Worm (Caenorhabditis elegans) whole organism, L1 larva: ENCODE results near the gene Y69A2AR.18.

Source experiments
- C34B4.2 ChIP-seq: sonication (generic microtip); optimal IDR thresholded peaks from 2 replicates; lab custom pipeline; 2017; ENCODE audit warnings: mild to moderate bottlenecking, missing genetic modification characterization, missing compliant biosample characterization
- Y116A8C.19 ChIP-seq: sonication (generic microtip); optimal IDR thresholded peaks from 2 replicates; lab custom pipeline; 2016; ENCODE audit warnings: missing compliant biosample characterization, missing genetic modification characterization, borderline replicate concordance
- alr-1 ChIP-seq: fragments of 200-800 bp; sonication (Bioruptor generic); optimal IDR thresholded peaks from 2 replicates; lab custom pipeline; 2018; ENCODE audit warnings: borderline replicate concordance, mild to moderate bottlenecking, missing genetic modification characterization, missing compliant biosample characterization
- ceh-63 ChIP-seq: fragments of 200-800 bp; sonication (Bioruptor generic); optimal IDR thresholded peaks from 2 replicates; lab custom pipeline; 2018; ENCODE audit warnings: mild to moderate bottlenecking, missing genetic modification characterization, missing compliant biosample characterization
- ceh-82 ChIP-seq, 3 experiments: fragments of 150-350 bp in 1 of 3; sonication (generic microtip) in 2 of 3; optimal IDR thresholded peaks; 2 replicates each; lab custom pipeline; 2014 to 2017; ENCODE audit warnings: missing biosample characterization in 3 of 3, missing genetic modification characterization in 3 of 3
- ceh-88 ChIP-seq: fragments of 200-800 bp; sonication (Bioruptor generic); IDR thresholded peaks from 2 replicates; pipeline ENCODE4 v1.3.6; 2022; ENCODE audit warnings: missing genetic modification characterization, missing compliant biosample characterization
- dpl-1 ChIP-seq, 3 experiments: fragments of 150-350 bp in 2 of 3; sonication (generic microtip) in 1 of 3; optimal IDR thresholded peaks; 2 replicates each; lab custom pipeline; 2014 to 2017; ENCODE audit warnings: missing biosample characterization in 3 of 3, missing genetic modification characterization in 3 of 3, missing genetic modification reagents in 3 of 3
- dsc-1 ChIP-seq: sonication (generic microtip); optimal IDR thresholded peaks from 2 replicates; lab custom pipeline; 2016; ENCODE audit warnings: mild to moderate bottlenecking, missing genetic modification characterization, missing compliant biosample characterization
- elt-2 ChIP-seq: sonication (generic microtip); optimal IDR thresholded peaks from 2 replicates; lab custom pipeline; 2016; ENCODE audit warnings: missing genetic modification characterization, mild to moderate bottlenecking, inconsistent platforms, missing compliant biosample characterization, missing genetic modification reagents
- ets-5 ChIP-seq: fragments of 200-800 bp; sonication (Bioruptor generic); IDR thresholded peaks from 2 replicates; pipeline ENCODE4 v1.3.6; 2022; ENCODE audit warnings: missing genetic modification characterization, missing compliant biosample characterization
- fkh-10 ChIP-seq: sonication (generic microtip); optimal IDR thresholded peaks from 2 replicates; lab custom pipeline; 2017; ENCODE audit warnings: missing biosample characterization, missing genetic modification reagents, missing genetic modification characterization
- fkh-4 ChIP-seq: sonication (generic microtip); optimal IDR thresholded peaks from 2 replicates; lab custom pipeline; 2016; ENCODE audit warnings: missing compliant biosample characterization, missing genetic modification characterization, borderline replicate concordance
- fkh-8 ChIP-seq: sonication (generic microtip); optimal IDR thresholded peaks from 2 replicates; lab custom pipeline; 2016; ENCODE audit warnings: mild to moderate bottlenecking, missing genetic modification characterization, missing compliant biosample characterization
- fos-1 ChIP-seq: fragments of 150-350 bp; optimal IDR thresholded peaks from 2 replicates; lab custom pipeline; 2014; ENCODE audit warnings: missing biosample characterization, missing genetic modification characterization
- grh-1 ChIP-seq: fragments of 200-800 bp; sonication (Bioruptor generic); IDR thresholded peaks from 2 replicates; pipeline ENCODE4 v1.3.6; 2022; ENCODE audit warnings: missing genetic modification reagents, missing genetic modification characterization, missing compliant biosample characterization
- irx-1 ChIP-seq: sonication (generic microtip); optimal IDR thresholded peaks from 2 replicates; lab custom pipeline; 2016; ENCODE audit warnings: missing genetic modification characterization, missing compliant biosample characterization
- lin-13 ChIP-seq: fragments of 150-350 bp; optimal IDR thresholded peaks from 2 replicates; lab custom pipeline; 2014; ENCODE audit warnings: missing biosample characterization, missing genetic modification reagents, missing genetic modification characterization
- lin-15B ChIP-seq: fragments of 150-350 bp; sonication (generic microtip); optimal IDR thresholded peaks from 3 replicates; lab custom pipeline; 2014; ENCODE audit warnings: missing biosample characterization, missing genetic modification characterization
- lin-35 ChIP-seq, 2 experiments: fragments of 150-350 bp; optimal IDR thresholded peaks; 2 replicates each; lab custom pipeline; 2014; ENCODE audit warnings: missing biosample characterization in 2 of 2, missing genetic modification characterization in 2 of 2, missing genetic modification reagents in 2 of 2
- lin-39 ChIP-seq: fragments of 150-350 bp; optimal IDR thresholded peaks from 2 replicates; lab custom pipeline; 2014; ENCODE audit warnings: missing biosample characterization, missing genetic modification reagents, missing genetic modification characterization
- lir-3 ChIP-seq: sonication (generic microtip); optimal IDR thresholded peaks from 2 replicates; lab custom pipeline; 2016; ENCODE audit warnings: mild to moderate bottlenecking, missing genetic modification characterization, moderate library complexity, missing compliant biosample characterization; ENCODE audit not compliant: poor library complexity
- lsy-2 ChIP-seq, 2 experiments: fragments of 150-350 bp; optimal IDR thresholded peaks; 2 replicates each; lab custom pipeline; 2014; ENCODE audit warnings: missing biosample characterization in 2 of 2, missing genetic modification characterization in 2 of 2
- mab-9 ChIP-seq: fragments of 200-800 bp; sonication (Bioruptor generic); IDR thresholded peaks from 2 replicates; pipeline ENCODE4 v1.3.6; 2022; ENCODE audit warnings: missing genetic modification reagents, missing genetic modification characterization, missing compliant biosample characterization
- mdl-1 ChIP-seq, 2 experiments: fragments of 150-350 bp; optimal IDR thresholded peaks; 2 replicates each; lab custom pipeline; 2014 to 2017; ENCODE audit warnings: missing biosample characterization in 2 of 2, missing genetic modification characterization in 2 of 2, inconsistent platforms in 1 of 2
- mef-2 ChIP-seq: fragments of 150-350 bp; optimal IDR thresholded peaks from 2 replicates; lab custom pipeline; 2014; ENCODE audit warnings: missing biosample characterization, missing genetic modification characterization
- nhr-19 ChIP-seq: fragments of 200-800 bp; sonication (Bioruptor generic); conservative IDR thresholded peaks from 2 replicates; pipeline ENCODE4 v1.3.6; 2022; ENCODE audit warnings: missing genetic modification characterization, missing compliant biosample characterization
- nhr-20 ChIP-seq: sonication (generic microtip); optimal IDR thresholded peaks from 2 replicates; lab custom pipeline; 2016; ENCODE audit warnings: mild to moderate bottlenecking, missing genetic modification characterization, missing compliant biosample characterization
- nhr-237 ChIP-seq: fragments of 150-350 bp; optimal IDR thresholded peaks from 2 replicates; lab custom pipeline; 2014; ENCODE audit warnings: missing biosample characterization, missing genetic modification characterization
- nhr-28 ChIP-seq: fragments of 150-350 bp; optimal IDR thresholded peaks from 2 replicates; lab custom pipeline; 2014; ENCODE audit warnings: missing biosample characterization, missing genetic modification characterization
- nhr-71 ChIP-seq: sonication (generic microtip); optimal IDR thresholded peaks from 2 replicates; lab custom pipeline; 2016; ENCODE audit warnings: mild to moderate bottlenecking, missing genetic modification characterization, moderate library complexity, missing compliant biosample characterization
- nhr-76 ChIP-seq: sonication (generic microtip); optimal IDR thresholded peaks from 2 replicates; lab custom pipeline; 2017; ENCODE audit warnings: missing biosample characterization, missing genetic modification characterization
- nhr-77 ChIP-seq: fragments of 150-350 bp; optimal IDR thresholded peaks from 2 replicates; lab custom pipeline; 2014; ENCODE audit warnings: missing biosample characterization, missing genetic modification characterization
- nhr-85 ChIP-seq: sonication (generic microtip); peaks from one replicate; lab custom pipeline; 2016; ENCODE audit warnings: missing genetic modification characterization, inconsistent platforms, missing compliant biosample characterization
- rnt-1 ChIP-seq: sonication (generic microtip); optimal IDR thresholded peaks from 2 replicates; lab custom pipeline; 2016; ENCODE audit warnings: mild to moderate bottlenecking, missing genetic modification characterization, moderate library complexity, missing compliant biosample characterization
- skn-1 ChIP-seq: fragments of 150-350 bp; optimal IDR thresholded peaks from 2 replicates; lab custom pipeline; 2014; ENCODE audit warnings: missing biosample characterization, missing genetic modification characterization
- snu-23 ChIP-seq: sonication (generic microtip); optimal IDR thresholded peaks from 2 replicates; lab custom pipeline; 2016; ENCODE audit warnings: missing genetic modification characterization, missing compliant biosample characterization
- sox-4 ChIP-seq: sonication (generic microtip); optimal IDR thresholded peaks from 2 replicates; lab custom pipeline; 2016; ENCODE audit warnings: missing genetic modification characterization, missing compliant biosample characterization
- sup-37 ChIP-seq: fragments of 200-800 bp; sonication (Bioruptor generic); optimal IDR thresholded peaks from 2 replicates; lab custom pipeline; 2018; ENCODE audit warnings: mild to moderate bottlenecking, missing genetic modification characterization, missing compliant biosample characterization
- swsn-7 ChIP-seq: sonication (generic microtip); optimal IDR thresholded peaks from 2 replicates; lab custom pipeline; 2016; ENCODE audit warnings: missing genetic modification characterization, missing compliant biosample characterization
- tbx-2 ChIP-seq: sonication (generic microtip); optimal IDR thresholded peaks from 2 replicates; lab custom pipeline; 2016; ENCODE audit warnings: missing genetic modification characterization, missing compliant biosample characterization
- tlp-1 ChIP-seq: fragments of 150-350 bp; optimal IDR thresholded peaks from 2 replicates; lab custom pipeline; 2014; ENCODE audit warnings: missing biosample characterization, missing genetic modification characterization
- zip-4 ChIP-seq: fragments of 200-800 bp; sonication (Bioruptor generic); optimal IDR thresholded peaks from 2 replicates; lab custom pipeline; 2018; ENCODE audit warnings: mild to moderate bottlenecking, missing genetic modification characterization, moderate library complexity, missing compliant biosample characterization

Y69A2AR.18 gene

DNA sequence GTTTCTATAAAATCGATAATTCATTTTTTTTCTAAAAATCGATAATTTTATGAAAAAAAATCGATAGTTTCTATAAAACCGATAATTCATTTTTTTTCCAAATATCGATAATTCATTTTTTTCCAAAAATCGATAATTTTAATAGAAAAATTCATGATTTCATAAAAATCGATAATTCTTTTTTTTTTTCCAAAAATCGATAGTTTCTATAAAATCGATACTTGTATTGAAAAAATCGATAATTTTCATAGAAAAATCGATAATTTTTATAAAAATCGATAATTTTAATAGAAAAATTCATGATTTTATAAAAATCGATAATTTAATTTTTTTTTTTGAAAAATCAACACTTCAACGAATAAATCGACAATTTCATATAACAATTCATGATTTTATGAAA, 33.7 kb downstream of the Y69A2AR.18 start:
- TF ChIP-seq nhr-19 (GFP tag; lab: Robert Waterston, UW) (no peak), lir-3 (tag; lab: Kevin White, UChicago) (no peak), nhr-85 (tag; lab: Kevin White, UChicago) (no peak), mef-2 (tag; lab: Kevin White, UChicago) (no peak), fkh-8 (tag; lab: Kevin White, UChicago) (no peak), nhr-71 (tag; lab: Kevin White, UChicago) (no peak), irx-1 (no peak), Y116A8C.19 (tag; lab: Kevin White, UChicago) (no peak), ceh-63 (GFP tag; lab: Kevin White, UChicago) (no peak), nhr-77 (tag; lab: Kevin White, UChicago) (no peak), ceh-88 (no peak), fkh-4 (tag; lab: Kevin White, UChicago) (no peak), rnt-1 (tag; lab: Kevin White, UChicago) (no peak), nhr-20 (tag; lab: Kevin White, UChicago) (no peak), nhr-28 (no peak), zip-4 (GFP tag; lab: Kevin White, UChicago) (no peak), nhr-76 (tag; lab: Kevin White, UChicago) (no peak), ceh-82 (tag; optimal IDR thresholded peaks at IDR 0.05; lab: Kevin White, UChicago) (no peak), mab-9 (GFP tag; lab: Robert Waterston, UW) (no peak), lin-15B (tag; lab: Kevin White, UChicago) (no peak)

DNA sequence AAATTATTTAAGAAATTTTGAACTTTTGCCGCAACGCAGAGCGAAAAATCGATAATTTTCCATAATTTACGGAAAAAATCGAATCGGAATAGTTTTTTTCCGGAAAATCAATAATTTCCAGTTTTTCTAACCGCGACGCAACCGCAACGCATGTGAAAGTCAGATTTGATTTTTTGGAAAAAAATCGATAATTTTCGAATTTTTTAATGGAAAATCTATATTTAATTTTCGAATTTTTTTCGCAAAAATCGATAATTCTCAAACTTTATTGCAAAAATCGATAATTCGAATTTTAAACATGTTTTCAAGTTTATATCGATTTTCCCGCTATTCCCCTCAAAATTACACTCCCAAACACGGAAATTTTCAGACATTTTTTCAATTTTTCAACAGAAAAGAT, 34.8 kb downstream of the Y69A2AR.18 start:
- no peak for TF ChIP-seq snu-23 (GFP tag; lab: Kevin White, UChicago)
- no peak for TF ChIP-seq ceh-88
- no peak for TF ChIP-seq nhr-85 (tag; lab: Kevin White, UChicago)
- no peak for TF ChIP-seq tlp-1
- TF ChIP-seq skn-1 (tag; lab: Kevin White, UChicago) = no peak
- TF ChIP-seq lin-13 (GFP tag; lab: Kevin White, UChicago) = no peak
- TF ChIP-seq sup-37 (GFP tag; lab: Kevin White, UChicago) = no peak
- no peak for TF ChIP-seq nhr-77 (tag; lab: Kevin White, UChicago)
- no peak for TF ChIP-seq fkh-10

DNA sequence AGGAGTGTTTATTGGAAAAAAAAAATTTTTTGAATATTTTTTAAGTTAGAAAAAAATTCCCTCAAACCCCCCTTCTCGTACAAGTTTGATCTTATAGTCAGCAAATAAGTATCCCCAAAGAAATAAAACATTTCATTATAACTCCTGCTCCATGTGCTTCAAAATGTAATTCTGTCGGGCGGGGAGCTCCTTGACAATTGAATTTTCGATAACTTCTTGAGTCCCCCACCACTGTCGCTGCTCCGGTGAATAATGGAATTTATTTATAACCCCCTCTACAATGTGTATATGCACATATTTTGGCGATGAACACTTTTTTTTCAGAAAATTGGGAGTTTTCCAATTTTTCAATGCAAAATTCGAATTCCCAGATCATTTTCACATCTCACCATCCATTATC, 42.2 kb downstream of the Y69A2AR.18 start:
- TF ChIP-seq sox-4 (tag; lab: Kevin White, UChicago) (no peak), C34B4.2 (tag; lab: Kevin White, UChicago) (no peak), mdl-1 (tag; optimal IDR thresholded peaks at IDR 0.05; lab: Kevin White, UChicago) (no peak), nhr-28 (no peak), nhr-77 (tag; lab: Kevin White, UChicago) (no peak), tlp-1 (no peak), dpl-1 (GFP tag; optimal IDR thresholded peaks at IDR 0.05; lab: Kevin White, UChicago) (no peak), lir-3 (tag; lab: Kevin White, UChicago) (no peak), zip-4 (GFP tag; lab: Kevin White, UChicago) (no peak), fos-1 (tag; lab: Kevin White, UChicago) (no peak), lsy-2 (tag; optimal IDR thresholded peaks at IDR 0.05; lab: Kevin White, UChicago) (no peak), ets-5 (no peak), lin-35 (GFP tag; optimal IDR thresholded peaks at IDR 0.05; lab: Kevin White, UChicago) (no peak), elt-2 (tag; lab: Kevin White, UChicago) (no peak)

DNA sequence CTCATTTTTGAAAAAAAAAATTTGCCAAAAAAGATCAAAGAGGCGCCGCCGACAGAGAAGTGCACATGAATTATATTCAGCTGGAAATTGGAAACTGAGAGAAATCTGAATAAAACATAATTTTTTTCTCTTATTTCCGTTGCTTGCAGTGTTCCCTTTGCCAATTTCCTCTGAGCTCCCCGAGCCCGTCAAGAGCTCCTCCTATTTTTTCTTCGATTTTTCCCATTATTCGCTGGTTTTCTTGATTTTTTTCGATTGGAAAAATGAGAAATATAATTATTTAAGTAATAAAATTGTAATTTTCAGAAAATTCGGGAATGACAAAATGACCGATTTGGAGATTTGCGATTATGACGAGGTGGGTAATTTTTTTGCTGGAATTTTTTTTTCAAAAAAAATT, 46.5 kb downstream of the Y69A2AR.18 start, which contains the start of gene sprr-3:
Gene sprr-3, plus strand, starts transcription at position 301 of the 400 bp plus-strand sequence.
- no peak for TF ChIP-seq mab-9 (GFP tag; lab: Robert Waterston, UW)
- TF ChIP-seq irx-1 = no peak
- TF ChIP-seq nhr-237 (tag; lab: Kevin White, UChicago) = no peak
- TF ChIP-seq lin-39 (tag; lab: Kevin White, UChicago) = no peak
- no peak for TF ChIP-seq dsc-1 (tag; lab: Kevin White, UChicago)
- TF ChIP-seq fkh-8 (tag; lab: Kevin White, UChicago) = no peak
- no peak for TF ChIP-seq tbx-2 (tag; lab: Kevin White, UChicago)
- no peak for TF ChIP-seq fkh-4 (tag; lab: Kevin White, UChicago)
- no peak for TF ChIP-seq rnt-1 (tag; lab: Kevin White, UChicago)
- no peak for TF ChIP-seq grh-1 (GFP tag; lab: Robert Waterston, UW)
- TF ChIP-seq swsn-7 = no peak
- TF ChIP-seq alr-1 = no peak
- TF ChIP-seq nhr-71 (tag; lab: Kevin White, UChicago) = no peak
